Comparison of ENCODE assay signal across 1 fruit fly cellular context in the genomic region with DNA sequence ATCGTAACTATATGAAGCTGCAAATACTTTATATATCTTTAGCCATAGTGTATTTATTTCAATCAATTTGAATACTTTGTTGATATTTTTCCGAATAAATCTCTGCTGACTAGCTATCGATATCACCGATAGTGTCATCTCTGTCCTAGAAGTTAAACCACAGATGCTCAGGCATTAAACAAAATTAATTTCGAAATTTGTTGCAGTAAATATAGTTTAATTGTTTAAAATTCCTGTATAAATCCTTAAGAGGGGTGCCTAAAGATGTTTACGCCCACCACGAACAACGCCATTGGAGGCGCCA.
TF ChIP-seq lines count a peak whose summit lies in the region.

A gene (plus strand): TSS at position 126 of the 304 bp plus-strand sequence.

TF ChIP-seq in whole organism, embryonic, 481 proteins besides CTCF, POLR2A, EP300 and RAD21 (continued from another document and continues in another):
- TF ChIP-seq emc (GFP tag; optimal IDR thresholded peaks at IDR 0.05; lab: Kevin White, UChicago) (no peak), ato (GFP tag; IDR thresholded peaks at IDR 0.05; lab: Robert Waterston, UW; ENCODE audit: partially characterized antibody) (peak; percentile 76), CG18764 (GFP tag; optimal IDR thresholded peaks at IDR 0.05; lab: Kevin White, UChicago) (no peak), danr (GFP tag; IDR thresholded peaks at IDR 0.05; lab: Robert Waterston, UW) (no peak), ems (GFP tag; optimal IDR thresholded peaks at IDR 0.05; lab: Kevin White, UChicago) (no peak), CG34422 (GFP tag; IDR thresholded peaks at IDR 0.05; lab: Robert Waterston, UW) (peak; percentile 45; the same call in 1 of the 3 replicates), CG2889 (GFP tag; IDR thresholded peaks at IDR 0.05; lab: Robert Waterston, UW) (no peak), CG9727 (GFP tag; optimal IDR thresholded peaks at IDR 0.05; lab: Kevin White, UChicago) (no peak), rib (GFP tag; IDR thresholded peaks at IDR 0.05; lab: Robert Waterston, UW) (no peak), exex (tag; optimal IDR thresholded peaks at IDR 0.05; lab: Kevin White, UChicago) (no peak), CHES-1-like (GFP tag; optimal IDR thresholded peaks at IDR 0.05; lab: Kevin White, UChicago) (no peak), wek (GFP tag; optimal IDR thresholded peaks at IDR 0.05; lab: Kevin White, UChicago) (no peak), CG13296 (GFP tag; optimal IDR thresholded peaks at IDR 0.05; lab: Kevin White, UChicago) (no peak), CG17328 (GFP tag; IDR thresholded peaks at IDR 0.05; lab: Robert Waterston, UW) (no peak), CG5245 (GFP tag; optimal IDR thresholded peaks at IDR 0.05; lab: Kevin White, UChicago) (no peak), CG6791 (GFP tag; IDR thresholded peaks at IDR 0.05; lab: Robert Waterston, UW; ENCODE audit: partially characterized antibody) (peak; percentile 80), Mad (GFP tag; optimal IDR thresholded peaks at IDR 0.05; lab: Kevin White, UChicago) (no peak), Rfx (GFP tag; IDR thresholded peaks at IDR 0.05; lab: Robert Waterston, UW) (peak; percentile 65), CG5180 (GFP tag; optimal IDR thresholded peaks at IDR 0.05; lab: Kevin White, UChicago) (no peak), CG4360 (GFP tag; IDR thresholded peaks at IDR 0.05; lab: Robert Waterston, UW) (no peak), CG17912 (GFP tag; optimal IDR thresholded peaks at IDR 0.05; lab: Kevin White, UChicago) (no peak), ATbp (GFP tag; optimal IDR thresholded peaks at IDR 0.05; lab: Kevin White, UChicago) (no peak), CG9817 (tag; optimal IDR thresholded peaks at IDR 0.05; lab: Kevin White, UChicago) (no peak), CG8478 (optimal IDR thresholded peaks at IDR 0.05; lab: Kevin White, UChicago) (no peak), sima (GFP tag; optimal IDR thresholded peaks at IDR 0.05; lab: Kevin White, UChicago) (no peak), Ptx1 (GFP tag; IDR thresholded peaks at IDR 0.05; lab: Robert Waterston, UW) (peak; percentile 14; the same call in 1 of the 2 replicates), CG6813 (GFP tag; optimal IDR thresholded peaks at IDR 0.05; lab: Kevin White, UChicago) (no peak), Optix (GFP tag; IDR thresholded peaks at IDR 0.05; lab: Robert Waterston, UW) (no peak), Opbp (GFP tag; IDR thresholded peaks at IDR 0.05; lab: Robert Waterston, UW; ENCODE audit: partially characterized antibody) (peak; percentile 81; the same call in 2 of the 3 replicates), pho (GFP tag; optimal IDR thresholded peaks at IDR 0.05; lab: Kevin White, UChicago) (no peak), her (GFP tag; optimal IDR thresholded peaks at IDR 0.05; lab: Kevin White, UChicago) (no peak), lmd (GFP tag; IDR thresholded peaks at IDR 0.05; lab: Robert Waterston, UW) (no peak), Eip74EF (GFP tag; optimal IDR thresholded peaks at IDR 0.05; lab: Kevin White, UChicago) (no peak), wor (GFP tag; IDR thresholded peaks at IDR 0.05; lab: Robert Waterston, UW) (no peak), CG7963 (GFP tag; IDR thresholded peaks at IDR 0.05; lab: Robert Waterston, UW; ENCODE audit: partially characterized antibody) (peak; percentile 70), cato (GFP tag; optimal IDR thresholded peaks at IDR 0.05; lab: Kevin White, UChicago; ENCODE audit: borderline replicate concordance) (no peak), ro (GFP tag; IDR thresholded peaks at IDR 0.05; lab: Robert Waterston, UW) (no peak), gcm (GFP tag; optimal IDR thresholded peaks at IDR 0.05; lab: Kevin White, UChicago) (no peak), CG2678 (tag; optimal IDR thresholded peaks at IDR 0.05; lab: Kevin White, UChicago) (no peak), CG14667 (GFP tag; IDR thresholded peaks at IDR 0.05; lab: Robert Waterston, UW) (no peak), MBD-R2 (GFP tag; IDR thresholded peaks at IDR 0.05; lab: Robert Waterston, UW) (peak; percentile 50), CG1603 (tag; optimal IDR thresholded peaks at IDR 0.05; lab: Kevin White, UChicago) (peak; percentile 58), CG10209 (GFP tag; optimal IDR thresholded peaks at IDR 0.05; lab: Kevin White, UChicago) (no peak), CG10147 (GFP tag; optimal IDR thresholded peaks at IDR 0.05; lab: Kevin White, UChicago) (no peak), CG15269 (tag; optimal IDR thresholded peaks at IDR 0.05; lab: Kevin White, UChicago) (no peak), bsh (GFP tag; optimal IDR thresholded peaks at IDR 0.05; lab: Kevin White, UChicago) (no peak), CG13424 (tag; optimal IDR thresholded peaks at IDR 0.05; lab: Kevin White, UChicago) (no peak), CG18011 (GFP tag; optimal IDR thresholded peaks at IDR 0.05; lab: Kevin White, UChicago) (no peak), Dfd (GFP tag; optimal IDR thresholded peaks at IDR 0.05; lab: Kevin White, UChicago) (no peak), bowl (GFP tag; IDR thresholded peaks at IDR 0.05; lab: Robert Waterston, UW) (no peak), tna (GFP tag; IDR thresholded peaks at IDR 0.05; lab: Robert Waterston, UW; ENCODE audit: partially characterized antibody) (peak; percentile 50), Atf-2 (GFP tag; optimal IDR thresholded peaks at IDR 0.05; lab: Kevin White, UChicago) (no peak), CG17385 (GFP tag; optimal IDR thresholded peaks at IDR 0.05; lab: Kevin White, UChicago) (no peak), CG31365 (tag; optimal IDR thresholded peaks at IDR 0.05; lab: Kevin White, UChicago) (no peak), CG10462 (GFP tag; optimal IDR thresholded peaks at IDR 0.05; lab: Kevin White, UChicago) (no peak), Chrac-16 (GFP tag; optimal IDR thresholded peaks at IDR 0.05; lab: Kevin White, UChicago) (no peak), trh (GFP tag; optimal IDR thresholded peaks at IDR 0.05; lab: Kevin White, UChicago) (no peak), CG1529 (GFP tag; optimal IDR thresholded peaks at IDR 0.05; lab: Kevin White, UChicago) (no peak), HLH4C (GFP tag; IDR thresholded peaks at IDR 0.05; lab: Robert Waterston, UW; ENCODE audit: partially characterized antibody) (peak; percentile 64), pnt (GFP tag; optimal IDR thresholded peaks at IDR 0.05; lab: Kevin White, UChicago) (no peak), CG33557 (GFP tag; optimal IDR thresholded peaks at IDR 0.05; lab: Kevin White, UChicago) (no peak), CG7745 (tag; optimal IDR thresholded peaks at IDR 0.05; lab: Kevin White, UChicago) (no peak), CG31224 (GFP tag; IDR thresholded peaks at IDR 0.05; lab: Robert Waterston, UW) (no peak), CG11723 (GFP tag; optimal IDR thresholded peaks at IDR 0.05; lab: Kevin White, UChicago) (no peak), bcd (GFP tag; optimal IDR thresholded peaks at IDR 0.05; lab: Kevin White, UChicago) (no peak), jigr1 (GFP tag; IDR thresholded peaks at IDR 0.05; lab: Robert Waterston, UW) (no peak), CG17829 (tag; optimal IDR thresholded peaks at IDR 0.05; lab: Kevin White, UChicago) (no peak), onecut (GFP tag; IDR thresholded peaks at IDR 0.05; lab: Robert Waterston, UW) (no peak), ara (GFP tag; IDR thresholded peaks at IDR 0.05; lab: Robert Waterston, UW) (no peak), CG18476 (GFP tag; optimal IDR thresholded peaks at IDR 0.05; lab: Kevin White, UChicago) (no peak), CG2712 (tag; optimal IDR thresholded peaks at IDR 0.05; lab: Kevin White, UChicago) (no peak), corto (GFP tag; optimal IDR thresholded peaks at IDR 0.05; lab: Kevin White, UChicago) (no peak), ash1 (GFP tag; optimal IDR thresholded peaks at IDR 0.05; lab: Kevin White, UChicago) (no peak), Bteb2 (GFP tag; optimal IDR thresholded peaks at IDR 0.05; lab: Kevin White, UChicago) (no peak), Dad (GFP tag; optimal IDR thresholded peaks at IDR 0.05; lab: Kevin White, UChicago) (no peak), CG6272 (GFP tag; IDR thresholded peaks at IDR 0.05; lab: Robert Waterston, UW) (no peak), sqz (GFP tag; optimal IDR thresholded peaks at IDR 0.05; lab: Kevin White, UChicago) (no peak), CG11696 (GFP tag; IDR thresholded peaks at IDR 0.05; lab: Robert Waterston, UW) (no peak), D19A (tag; optimal IDR thresholded peaks at IDR 0.05; lab: Kevin White, UChicago) (no peak), dm (GFP tag; optimal IDR thresholded peaks at IDR 0.05; lab: Kevin White, UChicago) (no peak), CG10979 (tag; optimal IDR thresholded peaks at IDR 0.05; lab: Kevin White, UChicago) (no peak), CG13624 (GFP tag; optimal IDR thresholded peaks at IDR 0.05; lab: Kevin White, UChicago) (no peak), CG12236 (GFP tag; optimal IDR thresholded peaks at IDR 0.05; lab: Kevin White, UChicago) (no peak), al (GFP tag; IDR thresholded peaks at IDR 0.05; lab: Robert Waterston, UW) (no peak), dmrt11E (tag; optimal IDR thresholded peaks at IDR 0.05; lab: Kevin White, UChicago) (no peak), CG18599 (GFP tag; optimal IDR thresholded peaks at IDR 0.05; lab: Kevin White, UChicago) (no peak), zen2 (GFP tag; IDR thresholded peaks at IDR 0.05; lab: Robert Waterston, UW; ENCODE audit: partially characterized antibody) (peak; percentile 76), CG17612 (GFP tag; IDR thresholded peaks at IDR 0.05; lab: Robert Waterston, UW) (no peak), CG13123 (GFP tag; optimal IDR thresholded peaks at IDR 0.05; lab: Kevin White, UChicago) (no peak), CG10654 (GFP tag; optimal IDR thresholded peaks at IDR 0.05; lab: Kevin White, UChicago) (no peak), CG9437 (GFP tag; optimal IDR thresholded peaks at IDR 0.05; lab: Kevin White, UChicago) (no peak), CG4424 (GFP tag; optimal IDR thresholded peaks at IDR 0.05; lab: Kevin White, UChicago) (no peak), GATAe (GFP tag; conservative IDR thresholded peaks at IDR 0.05; lab: Robert Waterston, UW) (no peak), en (GFP tag; optimal IDR thresholded peaks at IDR 0.05; lab: Kevin White, UChicago) (no peak), CG3163 (GFP tag; optimal IDR thresholded peaks at IDR 0.05; lab: Kevin White, UChicago) (no peak), unpg (GFP tag; optimal IDR thresholded peaks at IDR 0.05; lab: Kevin White, UChicago) (no peak), Xrp1 (GFP tag; IDR thresholded peaks at IDR 0.05; lab: Robert Waterston, UW) (peak; percentile 13; the same call in 1 of the 2 replicates), YL-1 (GFP tag; optimal IDR thresholded peaks at IDR 0.05; lab: Kevin White, UChicago) (no peak), CG8388 (GFP tag; optimal IDR thresholded peaks at IDR 0.05; lab: Kevin White, UChicago) (no peak), psq (GFP tag; optimal IDR thresholded peaks at IDR 0.05; lab: Kevin White, UChicago) (no peak), Abd-B (GFP tag; optimal IDR thresholded peaks at IDR 0.05; lab: Kevin White, UChicago) (no peak), Xbp1 (GFP tag; optimal IDR thresholded peaks at IDR 0.05; lab: Kevin White, UChicago) (peak; percentile 4), ttk (GFP tag; IDR thresholded peaks at IDR 0.05; lab: Robert Waterston, UW) (no peak), bbx (GFP tag; IDR thresholded peaks at IDR 0.05; lab: Robert Waterston, UW; ENCODE audit: partially characterized antibody) (peak; percentile 84), z (GFP tag; IDR thresholded peaks at IDR 0.05; lab: Robert Waterston, UW) (no peak), CG8290 (GFP tag; optimal IDR thresholded peaks at IDR 0.05; lab: Kevin White, UChicago) (no peak), CG8290 (tag; optimal IDR thresholded peaks at IDR 0.05; lab: Kevin White, UChicago) (peak in 1 of 2 experiments; percentile 53), CG2199 (GFP tag; IDR thresholded peaks at IDR 0.05; lab: Robert Waterston, UW) (no peak), CG4854 (GFP tag; optimal IDR thresholded peaks at IDR 0.05; lab: Kevin White, UChicago) (no peak), E2f1 (GFP tag; IDR thresholded peaks at IDR 0.05; lab: Robert Waterston, UW) (peak; percentile 44; the same call in 1 of the 2 replicates), CG14441 (GFP tag; IDR thresholded peaks at IDR 0.05; lab: Robert Waterston, UW) (0 out of 2 replicates have a peak, but pooled peaks have one; percentile 25), CG12659 (GFP tag; optimal IDR thresholded peaks at IDR 0.05; lab: Kevin White, UChicago) (no peak), Sox102F (GFP tag; optimal IDR thresholded peaks at IDR 0.05; lab: Kevin White, UChicago) (no peak), lilli (GFP tag; optimal IDR thresholded peaks at IDR 0.05; lab: Kevin White, UChicago) (no peak), CG32772 (GFP tag; IDR thresholded peaks at IDR 0.05; lab: Robert Waterston, UW) (no peak), chn (GFP tag; optimal IDR thresholded peaks at IDR 0.05; lab: Kevin White, UChicago) (no peak), nom (GFP tag; optimal IDR thresholded peaks at IDR 0.05; lab: Kevin White, UChicago) (no peak), CG11093 (GFP tag; IDR thresholded peaks at IDR 0.05; lab: Robert Waterston, UW) (no peak), oc (tag; optimal IDR thresholded peaks at IDR 0.05; lab: Kevin White, UChicago) (no peak), repo (GFP tag; optimal IDR thresholded peaks at IDR 0.05; lab: Kevin White, UChicago) (no peak), D19B (GFP tag; optimal IDR thresholded peaks at IDR 0.05; lab: Kevin White, UChicago) (no peak), CG17359 (tag; optimal IDR thresholded peaks at IDR 0.05; lab: Kevin White, UChicago) (no peak), CG11247 (GFP tag; IDR thresholded peaks at IDR 0.05; lab: Robert Waterston, UW) (no peak), CG18619 (GFP tag; optimal IDR thresholded peaks at IDR 0.05; lab: Kevin White, UChicago) (no peak), CG11695 (GFP tag; IDR thresholded peaks at IDR 0.05; lab: Robert Waterston, UW) (no peak), Poxn (GFP tag; IDR thresholded peaks at IDR 0.05; lab: Robert Waterston, UW) (no peak), CG7556 (GFP tag; optimal IDR thresholded peaks at IDR 0.05; lab: Kevin White, UChicago) (no peak), CG12744 (GFP tag; optimal IDR thresholded peaks at IDR 0.05; lab: Kevin White, UChicago) (no peak), H2.0 (GFP tag; IDR thresholded peaks at IDR 0.05; lab: Robert Waterston, UW) (no peak), h (optimal IDR thresholded peaks at IDR 0.05; lab: Kevin White, UChicago) (no peak), CG13287 (GFP tag; IDR thresholded peaks at IDR 0.05; lab: Robert Waterston, UW; ENCODE audit: partially characterized antibody) (peak; percentile 86), fu2 (GFP tag; optimal IDR thresholded peaks at IDR 0.05; lab: Kevin White, UChicago) (no peak), CG30020 (tag; optimal IDR thresholded peaks at IDR 0.05; lab: Kevin White, UChicago) (no peak), CG4617 (GFP tag; optimal IDR thresholded peaks at IDR 0.05; lab: Kevin White, UChicago; ENCODE audit: borderline replicate concordance) (no peak)
